Worm (Caenorhabditis elegans): ENCODE results near the gene F13B6.1.

The F13B6.1 gene

DNA sequence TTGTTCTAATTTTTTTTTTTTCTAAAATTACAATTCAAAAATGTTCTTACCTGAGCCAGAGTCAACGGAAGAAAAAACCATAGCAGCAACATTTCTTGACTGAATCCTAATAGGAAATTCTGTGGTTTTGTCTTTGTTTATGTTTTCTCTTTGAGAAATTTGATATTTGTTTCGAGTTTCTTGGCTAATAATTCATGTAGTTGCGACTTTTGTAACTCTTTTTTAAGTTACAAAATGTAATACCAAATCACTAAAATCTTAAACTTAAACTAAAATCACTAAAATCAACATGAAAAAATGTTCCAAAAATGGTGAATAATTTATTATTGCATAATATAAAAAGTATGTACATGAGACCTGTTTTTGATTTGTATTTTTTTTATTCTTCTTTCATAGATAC is 41.4 kb downstream of the F13B6.1 start, which contains the start of gene egas-4:
TSS of gene egas-4 (minus strand) at position 101 of the 400 bp plus-strand sequence.
- TF ChIP-seq nhr-179 (tag; optimal IDR thresholded peaks at IDR 0.05) (no peak), unc-62 (GFP tag; optimal IDR thresholded peaks at IDR 0.05) (no peak), ztf-25 (GFP tag; IDR thresholded peaks at IDR 0.05) (no peak)

ce11 chrIV:7499302-7499701 is 43.0 kb downstream of the F13B6.1 start:
- TF ChIP-seq nfya-1 (tag; optimal IDR thresholded peaks at IDR 0.05; ENCODE audit: borderline replicate concordance, insufficient read depth) (no peak), madf-8 (GFP tag; conservative IDR thresholded peaks at IDR 0.05) (no peak), Y95B8A.8 (GFP tag; IDR thresholded peaks at IDR 0.05) (no peak), ZK185.1 (tag; optimal IDR thresholded peaks at IDR 0.05; ENCODE audit: poor library complexity, severe bottlenecking) (peak; percentile 7), ceh-27 (GFP tag; optimal IDR thresholded peaks at IDR 0.05) (no peak), him-1 (tag; optimal IDR thresholded peaks at IDR 0.05) (peak; percentile 46), dox-1 (GFP tag; IDR thresholded peaks at IDR 0.05) (no peak), ztf-28 (GFP tag; IDR thresholded peaks at IDR 0.05) (no peak), snpc-1.3 (tag; optimal IDR thresholded peaks at IDR 0.05; ENCODE audit: insufficient read depth) (no peak), snpc-3.4 (tag; optimal IDR thresholded peaks at IDR 0.05) (peak; percentile 67), F23B12.7 (tag; optimal IDR thresholded peaks at IDR 0.05; ENCODE audit: insufficient read depth) (no peak), lag-1 (GFP tag; IDR thresholded peaks at IDR 0.05) (no peak), Y53F4B.3 (GFP tag; IDR thresholded peaks at IDR 0.05) (no peak), F49E8.2 (tag; optimal IDR thresholded peaks at IDR 0.05; ENCODE audit: insufficient read depth) (no peak), B0261.1 (tag; optimal IDR thresholded peaks at IDR 0.05) (peak; percentile 51), B0336.3 (GFP tag; IDR thresholded peaks at IDR 0.05) (no peak), T07F8.4 (tag; optimal IDR thresholded peaks at IDR 0.05) (no peak), Y56A3A.18 (GFP tag; IDR thresholded peaks at IDR 0.05) (no peak), T26A5.8 (tag; optimal IDR thresholded peaks at IDR 0.05) (no peak), efl-1 (GFP tag; optimal IDR thresholded peaks at IDR 0.05) (no peak), zim-3 (tag; optimal IDR thresholded peaks at IDR 0.05) (no peak), lin-26 (GFP tag; IDR thresholded peaks at IDR 0.05) (peak; percentile 91), F55B11.4 (tag; optimal IDR thresholded peaks at IDR 0.05; ENCODE audit: borderline replicate concordance, insufficient read depth) (no peak), egl-44 (GFP tag; IDR thresholded peaks at IDR 0.05) (no peak), ets-4 (GFP tag; optimal IDR thresholded peaks at IDR 0.05) (no peak), let-607 (tag; optimal IDR thresholded peaks at IDR 0.05) (no peak), Y79H2A.3 (GFP tag; conservative IDR thresholded peaks at IDR 0.05) (no peak), dpff-1 (tag; optimal IDR thresholded peaks at IDR 0.05) (no peak), rcor-1 (GFP tag; IDR thresholded peaks at IDR 0.05) (no peak; the same call in 1 of the 2 replicates), gei-17 (GFP tag; optimal IDR thresholded peaks at IDR 0.05) (no peak), nhr-179 (tag; optimal IDR thresholded peaks at IDR 0.05) (no peak), cebp-2 (GFP tag; IDR thresholded peaks at IDR 0.05) (no peak), somi-1 (GFP tag; optimal IDR thresholded peaks at IDR 0.05) (no peak), unc-130 (GFP tag; optimal IDR thresholded peaks at IDR 0.05) (no peak), ceh-100 (GFP tag; IDR thresholded peaks at IDR 0.05) (no peak), F52B5.7 (tag; optimal IDR thresholded peaks at IDR 0.05) (no peak), aptf-2 (GFP tag; conservative IDR thresholded peaks at IDR 0.05) (no peak), fkh-3 (tag; optimal IDR thresholded peaks at IDR 0.05) (no peak), F22D6.2 (tag; optimal IDR thresholded peaks at IDR 0.05) (no peak), lir-1 (GFP tag; conservative IDR thresholded peaks at IDR 0.05) (no peak), atf-7 (tag; optimal IDR thresholded peaks at IDR 0.05) (no peak), hlh-12 (tag; optimal IDR thresholded peaks at IDR 0.05) (no peak), hmg-20 (GFP tag; IDR thresholded peaks at IDR 0.05) (no peak), egl-18 (GFP tag; IDR thresholded peaks at IDR 0.05) (no peak), aptf-3 (GFP tag; IDR thresholded peaks at IDR 0.05) (no peak)

Data from whole organism, young adult.